Worm (Caenorhabditis elegans): ENCODE measurements around the gene C36E6.8.

ce11 chrX:17479694-17480574, 41.4 kb downstream of the C36E6.8 start:
- TF ChIP-seq W03F9.2 (tag; optimal IDR thresholded peaks at IDR 0.05), result no peak
- TF ChIP-seq him-1 (tag; optimal IDR thresholded peaks at IDR 0.05), result peak; percentile 96
- no peak for TF ChIP-seq dao-5 (tag; optimal IDR thresholded peaks at IDR 0.05)
